Worm (Caenorhabditis elegans) whole organism, L1 larva: ENCODE measurements around the gene ZK688.12.

Source experiments
- lir-3 ChIP-seq: sonication (generic microtip); optimal IDR thresholded peaks from 2 replicates; lab custom pipeline; 2016; ENCODE audit warnings: mild to moderate bottlenecking, missing genetic modification characterization, moderate library complexity, missing compliant biosample characterization; ENCODE audit not compliant: poor library complexity
- nhr-11 ChIP-seq: fragments of 150-350 bp; optimal IDR thresholded peaks from 2 replicates; lab custom pipeline; 2014; ENCODE audit warnings: missing biosample characterization, missing genetic modification characterization
- nhr-47 ChIP-seq: sonication (generic microtip); optimal IDR thresholded peaks from 2 replicates; lab custom pipeline; 2016; ENCODE audit warnings: mild to moderate bottlenecking, missing genetic modification characterization, moderate library complexity, missing compliant biosample characterization
- nhr-76 ChIP-seq: sonication (generic microtip); optimal IDR thresholded peaks from 2 replicates; lab custom pipeline; 2017; ENCODE audit warnings: missing biosample characterization, missing genetic modification characterization
- nhr-77 ChIP-seq: fragments of 150-350 bp; optimal IDR thresholded peaks from 2 replicates; lab custom pipeline; 2014; ENCODE audit warnings: missing biosample characterization, missing genetic modification characterization
- unc-130 ChIP-seq: fragments of 150-350 bp; optimal IDR thresholded peaks from 2 replicates; lab custom pipeline; 2017; ENCODE audit warnings: missing biosample characterization, missing genetic modification characterization, inconsistent platforms
- unc-62 ChIP-seq: fragments of 150-350 bp; optimal IDR thresholded peaks from 2 replicates; lab custom pipeline; 2014; ENCODE audit warnings: missing biosample characterization, missing genetic modification reagents, missing genetic modification characterization
- ztf-11 ChIP-seq, 2 experiments: sonication (generic microtip); optimal IDR thresholded peaks; 2 replicates each; lab custom pipeline; 2016 to 2017; ENCODE audit warnings: missing genetic modification characterization in 2 of 2, missing biosample characterization in 1 of 2, missing compliant biosample characterization in 1 of 2

DNA sequence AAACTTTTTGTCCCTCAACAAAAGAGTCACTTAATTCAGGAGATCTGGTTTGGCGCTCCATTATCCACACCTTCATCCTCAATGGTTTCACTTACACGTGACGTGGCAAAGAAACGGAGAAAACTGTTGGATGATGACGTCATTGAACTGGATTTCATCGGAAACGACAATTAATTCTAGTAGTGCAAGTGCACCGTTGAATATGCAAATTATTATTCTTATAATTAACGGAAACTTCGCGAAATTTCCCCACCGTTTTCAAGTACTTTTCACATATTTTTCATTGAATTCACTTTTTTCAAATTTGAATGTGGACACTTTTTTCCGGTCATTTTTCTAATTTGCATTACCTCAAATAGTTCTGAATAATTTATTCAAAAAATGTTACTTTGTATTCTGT is 4.1 kb downstream of the ZK688.12 start, which contains the start of gene ZK688.1:
- no peak for TF ChIP-seq unc-130 (tag; lab: Kevin White, UChicago)
- TF ChIP-seq nhr-47 = no peak
- no peak for TF ChIP-seq unc-62 (GFP tag; lab: Kevin White, UChicago)
- TF ChIP-seq ztf-11 (tag; optimal IDR thresholded peaks at IDR 0.05; lab: Kevin White, UChicago) = no peak
- TF ChIP-seq lir-3 (tag; lab: Kevin White, UChicago) = no peak
- no peak for TF ChIP-seq nhr-11 (tag; lab: Kevin White, UChicago)
- no peak for TF ChIP-seq nhr-77
- no peak for TF ChIP-seq nhr-76 (tag; lab: Kevin White, UChicago)
